Fruit fly (Drosophila melanogaster): ENCODE results near the gene BigH1.

The BigH1 gene

dm6 chr3R:14708948-14709385 lies 45.7 kb downstream of the BigH1 start (continued):
- no peak for TF ChIP-seq ken (GFP tag; IDR thresholded peaks at IDR 0.05)
- no peak for TF ChIP-seq Dek (tag; optimal IDR thresholded peaks at IDR 0.05)
- no peak for TF ChIP-seq CG13287 (GFP tag; IDR thresholded peaks at IDR 0.05; ENCODE audit: partially characterized antibody)
- TF ChIP-seq CG12155 (GFP tag; optimal IDR thresholded peaks at IDR 0.05): no peak
- no peak for TF ChIP-seq CG1647 (GFP tag; optimal IDR thresholded peaks at IDR 0.05)
- TF ChIP-seq nau (GFP tag; optimal IDR thresholded peaks at IDR 0.05): peak; percentile 35
- TF ChIP-seq CG18764 (GFP tag; optimal IDR thresholded peaks at IDR 0.05): no peak
- TF ChIP-seq sug (tag; optimal IDR thresholded peaks at IDR 0.05): peak; percentile 59
- no peak for TF ChIP-seq CG7556 (GFP tag; optimal IDR thresholded peaks at IDR 0.05)
- TF ChIP-seq CG12942 (GFP tag; optimal IDR thresholded peaks at IDR 0.05): no peak
- no peak for TF ChIP-seq Chrac-16 (GFP tag; optimal IDR thresholded peaks at IDR 0.05)
- no peak for TF ChIP-seq NFAT (GFP tag; IDR thresholded peaks at IDR 0.05)
- TF ChIP-seq NfI (GFP tag; optimal IDR thresholded peaks at IDR 0.05): no peak
- no peak for TF ChIP-seq nom (GFP tag; optimal IDR thresholded peaks at IDR 0.05)
- no peak for TF ChIP-seq NK7.1 (GFP tag; optimal IDR thresholded peaks at IDR 0.05)
- no peak for TF ChIP-seq CG14441 (GFP tag; IDR thresholded peaks at IDR 0.05)
- no peak for TF ChIP-seq kay (GFP tag; optimal IDR thresholded peaks at IDR 0.05)
- TF ChIP-seq CG4707 (GFP tag; optimal IDR thresholded peaks at IDR 0.05): no peak
- no peak for TF ChIP-seq chif (GFP tag; optimal IDR thresholded peaks at IDR 0.05)
- TF ChIP-seq Hr78 (GFP tag; optimal IDR thresholded peaks at IDR 0.05): peak in 1 of 2 experiments; percentile 39
- TF ChIP-seq CG8359 (GFP tag; optimal IDR thresholded peaks at IDR 0.05; ENCODE audit: borderline replicate concordance): no peak
- peak; percentile 46 for TF ChIP-seq CG10543 (GFP tag; optimal IDR thresholded peaks at IDR 0.05)
- TF ChIP-seq toy (GFP tag; IDR thresholded peaks at IDR 0.05): no peak
- no peak for TF ChIP-seq ato (GFP tag; IDR thresholded peaks at IDR 0.05; ENCODE audit: partially characterized antibody)
- no peak for TF ChIP-seq Trl (optimal IDR thresholded peaks at IDR 0.05)
- no peak for TF ChIP-seq Trl (GFP tag; optimal IDR thresholded peaks at IDR 0.05)
- TF ChIP-seq Adf1 (GFP tag; IDR thresholded peaks at IDR 0.05): no peak
- TF ChIP-seq ftz-f1 (GFP tag; optimal IDR thresholded peaks at IDR 0.05): no peak
- no peak for TF ChIP-seq Ptx1 (GFP tag; IDR thresholded peaks at IDR 0.05)
- no peak for TF ChIP-seq CG11723 (GFP tag; optimal IDR thresholded peaks at IDR 0.05)
- TF ChIP-seq bcd (GFP tag; optimal IDR thresholded peaks at IDR 0.05): no peak
- peak; percentile 13 for TF ChIP-seq CG1603 (tag; optimal IDR thresholded peaks at IDR 0.05)
- TF ChIP-seq CG2712 (tag; optimal IDR thresholded peaks at IDR 0.05): no peak
- TF ChIP-seq CG10462 (GFP tag; optimal IDR thresholded peaks at IDR 0.05): no peak
- no peak for TF ChIP-seq Lim3 (GFP tag; IDR thresholded peaks at IDR 0.05)
- TF ChIP-seq CG8281 (tag; optimal IDR thresholded peaks at IDR 0.05): no peak
- TF ChIP-seq Elba2 (GFP tag; optimal IDR thresholded peaks at IDR 0.05): no peak
- TF ChIP-seq CG7987 (GFP tag; optimal IDR thresholded peaks at IDR 0.05): peak; percentile 61
- TF ChIP-seq lbe (GFP tag; optimal IDR thresholded peaks at IDR 0.05): no peak
- TF ChIP-seq Dbx (GFP tag; IDR thresholded peaks at IDR 0.05): no peak
- TF ChIP-seq al (GFP tag; IDR thresholded peaks at IDR 0.05): no peak
- TF ChIP-seq CG2129 (GFP tag; IDR thresholded peaks at IDR 0.05; ENCODE audit: partially characterized antibody): no peak
- TF ChIP-seq chinmo (GFP tag; IDR thresholded peaks at IDR 0.05; ENCODE audit: partially characterized antibody): no peak
- TF ChIP-seq CG11398 (GFP tag; optimal IDR thresholded peaks at IDR 0.05): no peak
- no peak for TF ChIP-seq CG12236 (GFP tag; optimal IDR thresholded peaks at IDR 0.05)
- peak; percentile 4 for TF ChIP-seq dmrt11E (tag; optimal IDR thresholded peaks at IDR 0.05)
- TF ChIP-seq CG13424 (tag; optimal IDR thresholded peaks at IDR 0.05): no peak
- peak; percentile 90 for TF ChIP-seq exex (tag; optimal IDR thresholded peaks at IDR 0.05)
- TF ChIP-seq emc (GFP tag; optimal IDR thresholded peaks at IDR 0.05): no peak
- no peak for TF ChIP-seq sima (GFP tag; optimal IDR thresholded peaks at IDR 0.05)
- TF ChIP-seq CG9437 (GFP tag; optimal IDR thresholded peaks at IDR 0.05): no peak

All from whole organism, embryonic.